Fruit fly (Drosophila melanogaster) whole organism, prepupa: ENCODE measurements around the gene wit.

Source experiments
- CG11762 ChIP-seq: fragments of 200-800 bp; sonication (Bioruptor generic); optimal IDR thresholded peaks from 3 replicates; lab custom pipeline; 2016; ENCODE audit warnings: missing biosample characterization, missing genetic modification characterization; ENCODE audit not compliant: insufficient read depth
- CG6276 ChIP-seq: fragments of 200-800 bp; sonication (Bioruptor generic); optimal IDR thresholded peaks from 2 replicates; lab custom pipeline; 2017; ENCODE audit warnings: missing biosample characterization, mild to moderate bottlenecking, missing genetic modification characterization
- CG8319 ChIP-seq: fragments of 200-800 bp; sonication (Bioruptor generic); optimal IDR thresholded peaks from 3 replicates; lab custom pipeline; 2016; ENCODE audit warnings: missing biosample characterization, missing genetic modification characterization
- CG8632 ChIP-seq: fragments of 200-800 bp; sonication (Bioruptor generic); optimal IDR thresholded peaks from 3 replicates; lab custom pipeline; 2016; ENCODE audit warnings: missing biosample characterization, missing genetic modification characterization
- Ets96B ChIP-seq: fragments of 200-800 bp; optimal IDR thresholded peaks from 2 replicates; lab custom pipeline; 2019; ENCODE audit warnings: missing biosample characterization, mild to moderate bottlenecking, missing genetic modification characterization, moderate library complexity
- OdsH ChIP-seq: fragments of 200-800 bp; sonication (Bioruptor generic); optimal IDR thresholded peaks from 3 replicates; lab custom pipeline; 2016; ENCODE audit warnings: missing biosample characterization, missing genetic modification characterization
- fkh ChIP-seq: fragments of 200-800 bp; sonication (Bioruptor generic); optimal IDR thresholded peaks from 3 replicates; lab custom pipeline; 2017; ENCODE audit warnings: missing biosample characterization, mild to moderate bottlenecking, missing genetic modification characterization, moderate library complexity
- svp ChIP-seq: fragments of 200-800 bp; sonication (Bioruptor generic); peaks from one replicate; lab custom pipeline; 2016; ENCODE audit warnings: missing biosample characterization, missing genetic modification characterization

- no peak for TF ChIP-seq CG8632 (GFP tag; lab: Kevin White, UChicago)
- no peak for TF ChIP-seq fkh (GFP tag; lab: Kevin White, UChicago)
- no peak for TF ChIP-seq OdsH
- TF ChIP-seq Ets96B (tag; lab: Kevin White, UChicago): no peak
- peak; percentile 82 for TF ChIP-seq svp (GFP tag; lab: Kevin White, UChicago)
- TF ChIP-seq CG8319 (GFP tag; lab: Kevin White, UChicago): no peak
- TF ChIP-seq CG6276 (GFP tag; lab: Kevin White, UChicago): no peak
- TF ChIP-seq CG11762 (GFP tag; lab: Kevin White, UChicago): no peak
Measured at dm6 chr3L:4110212-4110611, 38.7 kb upstream of the wit start.
